Worm (Caenorhabditis elegans): Measurements from ENCODE around the gene lin-25.

Gene lin-25

ce11 chrV:12683205-12683604, 33.5 kb downstream of the lin-25 start (continued):
- TF ChIP-seq F57C9.4 (tag; optimal IDR thresholded peaks at IDR 0.05) (no peak), ztf-18 (tag; optimal IDR thresholded peaks at IDR 0.05) (peak; percentile 50), ztf-26 (tag; optimal IDR thresholded peaks at IDR 0.05) (no peak), ztf-28 (GFP tag; IDR thresholded peaks at IDR 0.05) (no peak), repo-1 (tag; optimal IDR thresholded peaks at IDR 0.05) (no peak), egl-44 (GFP tag; IDR thresholded peaks at IDR 0.05) (no peak), ztf-3 (GFP tag; optimal IDR thresholded peaks at IDR 0.05) (no peak), madf-6 (GFP tag; IDR thresholded peaks at IDR 0.05) (no peak), bed-1 (GFP tag; IDR thresholded peaks at IDR 0.05) (no peak), D2030.7 (GFP tag; IDR thresholded peaks at IDR 0.05) (no peak), rcor-1 (GFP tag; IDR thresholded peaks at IDR 0.05) (no peak), T26A5.8 (tag; optimal IDR thresholded peaks at IDR 0.05) (no peak)

ce11 chrV:12695155-12695554, 45.4 kb downstream of the lin-25 start, which contains the start of gene parn-1:
TSS of gene parn-1 (minus strand) at chrV:12695255.
- TF ChIP-seq ets-4 (GFP tag; optimal IDR thresholded peaks at IDR 0.05) = no peak
- TF ChIP-seq ZK185.1 (tag; optimal IDR thresholded peaks at IDR 0.05; ENCODE audit: poor library complexity, severe bottlenecking) = no peak
- TF ChIP-seq tbx-9 (tag; optimal IDR thresholded peaks at IDR 0.05; ENCODE audit: borderline replicate concordance) = no peak
- no peak for TF ChIP-seq tbp1 (GFP tag; optimal IDR thresholded peaks at IDR 0.05)
- no peak for TF ChIP-seq cebp-2 (GFP tag; IDR thresholded peaks at IDR 0.05)
- no peak for TF ChIP-seq ceh-79 (tag; optimal IDR thresholded peaks at IDR 0.05)
- no peak for TF ChIP-seq fkh-3 (tag; optimal IDR thresholded peaks at IDR 0.05)
- no peak for TF ChIP-seq lin-26 (GFP tag; IDR thresholded peaks at IDR 0.05)
- TF ChIP-seq F39B2.1 (GFP tag; IDR thresholded peaks at IDR 0.05) = no peak

- TF ChIP-seq hmg-1.2 (GFP tag; IDR thresholded peaks at IDR 0.05) (no peak), attf-3 (GFP tag; conservative IDR thresholded peaks at IDR 0.05) (no peak), mcd-1 (GFP tag; IDR thresholded peaks at IDR 0.05) (no peak)
Observed at ce11 chrV:12695968-12696367, 46.2 kb downstream of the lin-25 start, which contains the start of gene K10C8.4. TSS of gene K10C8.4 (plus strand) at chrV:12696268.

- peak; percentile 18 for TF ChIP-seq snpc-1.3 (tag; optimal IDR thresholded peaks at IDR 0.05; ENCODE audit: insufficient read depth)
- TF ChIP-seq madf-8 (GFP tag; conservative IDR thresholded peaks at IDR 0.05) = peak; percentile 63
- no peak for TF ChIP-seq aptf-2 (GFP tag; conservative IDR thresholded peaks at IDR 0.05)
- peak; percentile 0 for TF ChIP-seq snpc-3.4 (tag; optimal IDR thresholded peaks at IDR 0.05)
- no peak for TF ChIP-seq cebp-1 (GFP tag; IDR thresholded peaks at IDR 0.05)
- no peak for TF ChIP-seq cebp-1 (tag; optimal IDR thresholded peaks at IDR 0.05)
- TF ChIP-seq nfyb-1 (GFP tag; IDR thresholded peaks at IDR 0.05) = no peak
- peak; percentile 40; the same call in 1 of the 2 replicates for TF ChIP-seq dox-1 (GFP tag; IDR thresholded peaks at IDR 0.05)
- TF ChIP-seq D2030.7 (GFP tag; IDR thresholded peaks at IDR 0.05) = peak; percentile 70
- TF ChIP-seq ceh-91 (GFP tag; IDR thresholded peaks at IDR 0.05) = peak; percentile 35; the same call in 1 of the 2 replicates
- TF ChIP-seq F33H1.4 (GFP tag; IDR thresholded peaks at IDR 0.05) = peak; percentile 91
- peak; percentile 93 for TF ChIP-seq lsl-1 (GFP tag; optimal IDR thresholded peaks at IDR 0.05)
- peak; percentile 87 for TF ChIP-seq madf-6 (GFP tag; IDR thresholded peaks at IDR 0.05)
- TF ChIP-seq xnd-1 (tag; optimal IDR thresholded peaks at IDR 0.05) = peak; percentile 75
Observed at ce11 chrV:12696790-12697189, 47.1 kb downstream of the lin-25 start.
